Worm (Caenorhabditis elegans) whole organism, L1 larva: ENCODE results near the gene nhr-209.
A peak's percentile ranks its signal among the peaks of the same experiment; 100 is the strongest.

ENCODE experiments used
- C16A3.4 ChIP-seq: fragments of 150-350 bp; optimal IDR thresholded peaks from 2 replicates; lab custom pipeline; 2014; ENCODE audit warnings: missing biosample characterization, missing genetic modification characterization
- C34B4.2 ChIP-seq: sonication (generic microtip); optimal IDR thresholded peaks from 2 replicates; lab custom pipeline; 2017; ENCODE audit warnings: mild to moderate bottlenecking, missing genetic modification characterization, missing compliant biosample characterization
- aly-2 ChIP-seq: fragments of 150-350 bp; optimal IDR thresholded peaks from 2 replicates; lab custom pipeline; 2014; ENCODE audit warnings: missing biosample characterization, missing genetic modification characterization
- ceh-63 ChIP-seq: fragments of 200-800 bp; sonication (Bioruptor generic); optimal IDR thresholded peaks from 2 replicates; lab custom pipeline; 2018; ENCODE audit warnings: mild to moderate bottlenecking, missing genetic modification characterization, missing compliant biosample characterization
- ceh-82 ChIP-seq, 3 experiments: fragments of 150-350 bp in 1 of 3; sonication (generic microtip) in 2 of 3; optimal IDR thresholded peaks; 2 replicates each; lab custom pipeline; 2014 to 2017; ENCODE audit warnings: missing biosample characterization in 3 of 3, missing genetic modification characterization in 3 of 3
- ces-1 ChIP-seq: fragments of 150-350 bp; optimal IDR thresholded peaks from 2 replicates; lab custom pipeline; 2014; ENCODE audit warnings: missing biosample characterization, missing genetic modification reagents, missing genetic modification characterization
- dsc-1 ChIP-seq: sonication (generic microtip); optimal IDR thresholded peaks from 2 replicates; lab custom pipeline; 2016; ENCODE audit warnings: mild to moderate bottlenecking, missing genetic modification characterization, missing compliant biosample characterization
- efl-1 ChIP-seq, 4 experiments: fragments of 150-350 bp; optimal IDR thresholded peaks in 3 of 4; peaks in 1 of 4; 1 replicate in 1 of 4; 2 replicates in 3 of 4; lab custom pipeline; 2014; ENCODE audit warnings: missing biosample characterization in 2 of 4, missing genetic modification characterization in 2 of 4, missing genetic modification reagents in 2 of 4
- efl-3 ChIP-seq: fragments of 200-800 bp; sonication (Bioruptor generic); optimal IDR thresholded peaks from 2 replicates; lab custom pipeline; 2018; ENCODE audit warnings: mild to moderate bottlenecking, missing genetic modification characterization, missing compliant biosample characterization
- elt-3 ChIP-seq, 6 experiments: fragments of 150-350 bp in 1 of 6; sonication (generic microtip); optimal IDR thresholded peaks; 2 replicates each; lab custom pipeline; 2017 to 2018; ENCODE audit warnings: missing biosample characterization in 6 of 6, missing genetic modification characterization in 6 of 6, inconsistent platforms in 1 of 6
- ets-5 ChIP-seq: fragments of 200-800 bp; sonication (Bioruptor generic); IDR thresholded peaks from 2 replicates; pipeline ENCODE4 v1.3.6; 2022; ENCODE audit warnings: missing genetic modification characterization, missing compliant biosample characterization
- fos-1 ChIP-seq: fragments of 150-350 bp; optimal IDR thresholded peaks from 2 replicates; lab custom pipeline; 2014; ENCODE audit warnings: missing biosample characterization, missing genetic modification characterization
- grh-1 ChIP-seq: fragments of 200-800 bp; sonication (Bioruptor generic); IDR thresholded peaks from 2 replicates; pipeline ENCODE4 v1.3.6; 2022; ENCODE audit warnings: missing genetic modification reagents, missing genetic modification characterization, missing compliant biosample characterization
- hlh-4 ChIP-seq: sonication (generic microtip); optimal IDR thresholded peaks from 2 replicates; lab custom pipeline; 2016; ENCODE audit warnings: mild to moderate bottlenecking, missing genetic modification characterization, missing compliant biosample characterization
- irx-1 ChIP-seq: sonication (generic microtip); optimal IDR thresholded peaks from 2 replicates; lab custom pipeline; 2016; ENCODE audit warnings: missing genetic modification characterization, missing compliant biosample characterization
- lin-14 ChIP-seq: fragments of 200-800 bp; sonication (Bioruptor generic); optimal IDR thresholded peaks from 2 replicates; lab custom pipeline; 2018; ENCODE audit warnings: mild to moderate bottlenecking, missing genetic modification characterization, moderate library complexity, missing compliant biosample characterization
- lir-3 ChIP-seq: sonication (generic microtip); optimal IDR thresholded peaks from 2 replicates; lab custom pipeline; 2016; ENCODE audit warnings: mild to moderate bottlenecking, missing genetic modification characterization, moderate library complexity, missing compliant biosample characterization; ENCODE audit not compliant: poor library complexity
- lsy-2 ChIP-seq, 2 experiments: fragments of 150-350 bp; optimal IDR thresholded peaks; 2 replicates each; lab custom pipeline; 2014; ENCODE audit warnings: missing biosample characterization in 2 of 2, missing genetic modification characterization in 2 of 2
- mdl-1 ChIP-seq, 2 experiments: fragments of 150-350 bp; optimal IDR thresholded peaks; 2 replicates each; lab custom pipeline; 2014 to 2017; ENCODE audit warnings: missing biosample characterization in 2 of 2, missing genetic modification characterization in 2 of 2, inconsistent platforms in 1 of 2
- mef-2 ChIP-seq: fragments of 150-350 bp; optimal IDR thresholded peaks from 2 replicates; lab custom pipeline; 2014; ENCODE audit warnings: missing biosample characterization, missing genetic modification characterization
- nhr-11 ChIP-seq: fragments of 150-350 bp; optimal IDR thresholded peaks from 2 replicates; lab custom pipeline; 2014; ENCODE audit warnings: missing biosample characterization, missing genetic modification characterization
- nhr-19 ChIP-seq: fragments of 200-800 bp; sonication (Bioruptor generic); conservative IDR thresholded peaks from 2 replicates; pipeline ENCODE4 v1.3.6; 2022; ENCODE audit warnings: missing genetic modification characterization, missing compliant biosample characterization
- nhr-20 ChIP-seq: sonication (generic microtip); optimal IDR thresholded peaks from 2 replicates; lab custom pipeline; 2016; ENCODE audit warnings: mild to moderate bottlenecking, missing genetic modification characterization, missing compliant biosample characterization
- nhr-237 ChIP-seq: fragments of 150-350 bp; optimal IDR thresholded peaks from 2 replicates; lab custom pipeline; 2014; ENCODE audit warnings: missing biosample characterization, missing genetic modification characterization
- nhr-28 ChIP-seq: fragments of 150-350 bp; optimal IDR thresholded peaks from 2 replicates; lab custom pipeline; 2014; ENCODE audit warnings: missing biosample characterization, missing genetic modification characterization
- nhr-47 ChIP-seq: sonication (generic microtip); optimal IDR thresholded peaks from 2 replicates; lab custom pipeline; 2016; ENCODE audit warnings: mild to moderate bottlenecking, missing genetic modification characterization, moderate library complexity, missing compliant biosample characterization
- nhr-85 ChIP-seq: sonication (generic microtip); peaks from one replicate; lab custom pipeline; 2016; ENCODE audit warnings: missing genetic modification characterization, inconsistent platforms, missing compliant biosample characterization
- pax-3 ChIP-seq: fragments of 200-800 bp; sonication (Bioruptor generic); optimal IDR thresholded peaks from 2 replicates; lab custom pipeline; 2018; ENCODE audit warnings: mild to moderate bottlenecking, missing genetic modification characterization, moderate library complexity, missing compliant biosample characterization
- rnt-1 ChIP-seq: sonication (generic microtip); optimal IDR thresholded peaks from 2 replicates; lab custom pipeline; 2016; ENCODE audit warnings: mild to moderate bottlenecking, missing genetic modification characterization, moderate library complexity, missing compliant biosample characterization
- skn-1 ChIP-seq: fragments of 150-350 bp; optimal IDR thresholded peaks from 2 replicates; lab custom pipeline; 2014; ENCODE audit warnings: missing biosample characterization, missing genetic modification characterization
- snu-23 ChIP-seq: sonication (generic microtip); optimal IDR thresholded peaks from 2 replicates; lab custom pipeline; 2016; ENCODE audit warnings: missing genetic modification characterization, missing compliant biosample characterization
- sptf-1 ChIP-seq: fragments of 150-350 bp; optimal IDR thresholded peaks from 2 replicates; lab custom pipeline; 2014; ENCODE audit warnings: missing biosample characterization, missing genetic modification characterization
- sup-37 ChIP-seq: fragments of 200-800 bp; sonication (Bioruptor generic); optimal IDR thresholded peaks from 2 replicates; lab custom pipeline; 2018; ENCODE audit warnings: mild to moderate bottlenecking, missing genetic modification characterization, missing compliant biosample characterization
- tbx-2 ChIP-seq: sonication (generic microtip); optimal IDR thresholded peaks from 2 replicates; lab custom pipeline; 2016; ENCODE audit warnings: missing genetic modification characterization, missing compliant biosample characterization
- unc-130 ChIP-seq: fragments of 150-350 bp; optimal IDR thresholded peaks from 2 replicates; lab custom pipeline; 2017; ENCODE audit warnings: missing biosample characterization, missing genetic modification characterization, inconsistent platforms
- unc-62 ChIP-seq: fragments of 150-350 bp; optimal IDR thresholded peaks from 2 replicates; lab custom pipeline; 2014; ENCODE audit warnings: missing biosample characterization, missing genetic modification reagents, missing genetic modification characterization
- unc-86 ChIP-seq: sonication (generic microtip); optimal IDR thresholded peaks from 2 replicates; lab custom pipeline; 2016; ENCODE audit warnings: missing genetic modification characterization, missing compliant biosample characterization
- vab-15 ChIP-seq: sonication (generic microtip); optimal IDR thresholded peaks from 2 replicates; lab custom pipeline; 2017; ENCODE audit warnings: missing genotype, mild to moderate bottlenecking, missing genetic modification characterization, missing compliant biosample characterization
- zag-1 ChIP-seq: fragments of 150-350 bp; optimal IDR thresholded peaks from 2 replicates; lab custom pipeline; 2014; ENCODE audit warnings: missing biosample characterization, missing genetic modification characterization
- zip-4 ChIP-seq: fragments of 200-800 bp; sonication (Bioruptor generic); optimal IDR thresholded peaks from 2 replicates; lab custom pipeline; 2018; ENCODE audit warnings: mild to moderate bottlenecking, missing genetic modification characterization, moderate library complexity, missing compliant biosample characterization
- ztf-11 ChIP-seq, 2 experiments: sonication (generic microtip); optimal IDR thresholded peaks; 2 replicates each; lab custom pipeline; 2016 to 2017; ENCODE audit warnings: missing genetic modification characterization in 2 of 2, missing biosample characterization in 1 of 2, missing compliant biosample characterization in 1 of 2
- ztf-4 ChIP-seq: fragments of 150-350 bp; optimal IDR thresholded peaks from 2 replicates; lab custom pipeline; 2014; ENCODE audit warnings: missing biosample characterization, missing genetic modification characterization

Gene nhr-209

DNA sequence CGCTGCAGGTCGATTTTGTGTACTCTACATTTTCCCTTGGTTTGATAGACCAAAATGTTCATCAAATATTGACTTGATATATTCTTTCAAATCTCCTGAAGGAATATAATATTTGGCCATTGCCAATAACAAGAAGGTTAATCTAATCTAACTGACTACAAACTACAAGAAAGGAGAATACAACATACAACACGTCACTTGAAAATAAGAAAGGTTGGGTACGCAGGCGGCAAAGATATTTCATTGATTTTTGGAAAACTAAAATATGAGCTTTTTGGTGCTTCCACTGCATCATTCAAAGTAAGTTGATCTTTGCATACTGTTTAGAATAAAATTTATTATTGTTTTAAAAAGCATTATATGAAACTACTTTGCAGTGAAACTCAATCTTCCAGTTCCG lies at the start of gene nhr-209:
Gene nhr-209, plus strand, starts transcription at position 27 of the 400 bp plus-strand sequence.
- TF ChIP-seq vab-15 (tag; lab: Kevin White, UChicago), result no peak
- peak in 1 of 6 experiments; percentile 26 for TF ChIP-seq elt-3 (tag; optimal IDR thresholded peaks at IDR 0.05; lab: Kevin White, UChicago)
- peak; percentile 25 for TF ChIP-seq nhr-20
- peak; percentile 0 for TF ChIP-seq nhr-85
- TF ChIP-seq efl-1 (optimal IDR thresholded peaks at IDR 0.05; lab: Kevin White, UChicago), result no peak
- TF ChIP-seq efl-1 (GFP tag; optimal IDR thresholded peaks at IDR 0.05 in 1 of 2; lab: Kevin White, UChicago), result peak in 1 of 2 experiments; percentile 86

DNA sequence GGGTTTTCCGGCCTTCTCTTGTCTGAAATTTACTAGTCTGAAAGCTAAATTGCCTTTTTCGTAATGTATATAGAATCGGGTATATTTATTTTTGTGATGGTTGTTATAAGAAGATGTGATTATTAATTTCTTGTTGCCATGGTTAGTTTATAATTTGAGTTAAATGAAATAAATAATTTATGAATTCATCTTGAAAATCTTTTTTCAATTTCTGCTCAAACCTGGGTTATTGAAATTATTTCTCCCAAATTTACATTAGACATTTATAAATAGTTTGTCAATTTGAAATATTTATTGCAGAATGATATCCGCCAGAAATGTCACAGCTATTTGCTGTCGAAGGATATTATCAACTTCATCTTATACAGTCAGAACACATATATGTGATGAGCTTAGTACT lies 49.5 kb upstream of the nhr-209 start, which contains the start of gene dars-2:
Gene dars-2, plus strand, starts transcription at position 301 of the 400 bp plus-strand sequence.
- no peak for TF ChIP-seq nhr-85
- no peak for TF ChIP-seq ztf-11 (tag; optimal IDR thresholded peaks at IDR 0.05; lab: Kevin White, UChicago)
- no peak for TF ChIP-seq pax-3
- no peak for TF ChIP-seq ceh-82 (tag; optimal IDR thresholded peaks at IDR 0.05; lab: Kevin White, UChicago)
- no peak for TF ChIP-seq mdl-1 (tag; optimal IDR thresholded peaks at IDR 0.05; lab: Kevin White, UChicago)
- TF ChIP-seq unc-62 (GFP tag; lab: Kevin White, UChicago), result no peak
- TF ChIP-seq sptf-1 (tag; lab: Kevin White, UChicago), result no peak
- no peak for TF ChIP-seq mef-2 (tag; lab: Kevin White, UChicago)
- no peak for TF ChIP-seq ceh-63 (GFP tag; lab: Kevin White, UChicago)
- no peak for TF ChIP-seq nhr-28 (tag; lab: Kevin White, UChicago)
- no peak for TF ChIP-seq grh-1
- no peak for TF ChIP-seq nhr-237
- TF ChIP-seq, all 84 proteins: peak for 0

DNA sequence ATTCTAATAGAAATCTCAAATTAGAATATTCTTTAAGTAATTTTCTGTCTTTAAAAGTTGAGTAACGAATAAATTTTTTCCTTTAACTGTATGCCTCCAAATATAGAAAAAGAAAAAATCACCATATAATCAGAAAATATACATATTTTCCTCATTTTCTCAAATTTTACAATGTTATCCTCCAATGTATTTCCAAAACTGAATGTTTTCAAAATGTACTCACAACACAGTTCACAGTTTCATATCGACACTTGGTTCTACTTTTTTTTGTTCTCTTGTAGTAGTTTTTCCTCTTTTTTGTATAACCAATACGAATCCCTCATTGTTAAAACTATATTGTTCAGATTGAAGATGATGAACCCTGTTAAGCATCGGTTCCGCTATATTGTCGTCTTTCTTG lies 44.4 kb upstream of the nhr-209 start, which contains the start of gene F10C2.7:
Gene F10C2.7, plus strand, starts transcription at position 301 of the 400 bp plus-strand sequence.
- TF ChIP-seq nhr-47 (no peak), unc-62 (GFP tag; lab: Kevin White, UChicago) (no peak), efl-3 (GFP tag; lab: Kevin White, UChicago) (no peak), lir-3 (tag; lab: Kevin White, UChicago) (no peak), unc-130 (tag; lab: Kevin White, UChicago) (no peak), sptf-1 (tag; lab: Kevin White, UChicago) (no peak), lsy-2 (tag; optimal IDR thresholded peaks at IDR 0.05; lab: Kevin White, UChicago) (no peak), aly-2 (tag; lab: Kevin White, UChicago) (no peak), zag-1 (tag; lab: Kevin White, UChicago) (no peak), snu-23 (GFP tag; lab: Kevin White, UChicago) (no peak), dsc-1 (tag; lab: Kevin White, UChicago) (no peak), unc-86 (no peak), skn-1 (tag; lab: Kevin White, UChicago) (no peak), C34B4.2 (tag; lab: Kevin White, UChicago) (no peak), nhr-85 (no peak), ces-1 (GFP tag; lab: Kevin White, UChicago) (no peak), irx-1 (tag; lab: Kevin White, UChicago) (no peak), ztf-4 (tag; lab: Kevin White, UChicago) (no peak), grh-1 (no peak), nhr-28 (tag; lab: Kevin White, UChicago) (no peak)

DNA sequence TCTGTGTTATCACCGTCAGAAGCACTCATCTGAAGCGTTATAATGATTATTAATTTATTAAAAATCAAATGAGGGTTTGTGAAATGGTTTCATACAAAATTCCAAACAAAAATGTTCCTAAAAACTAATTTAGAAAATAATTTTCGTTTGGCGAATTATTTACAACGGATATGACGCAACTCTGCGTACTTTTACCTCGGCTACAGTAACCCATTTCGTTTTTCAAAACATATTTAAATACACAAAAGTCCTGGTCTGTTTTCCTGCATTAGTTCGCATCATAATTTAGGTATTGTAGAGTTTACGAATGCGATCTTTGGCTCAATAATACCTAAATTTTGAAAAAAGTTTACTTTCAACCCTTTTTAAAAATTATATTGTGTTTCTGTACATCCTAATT lies 38.2 kb upstream of the nhr-209 start, which contains the start of gene R07B7.2:
Gene R07B7.2, minus strand, starts transcription at position 35 of the 400 bp plus-strand sequence.
- TF ChIP-seq zip-4, result no peak
- no peak for TF ChIP-seq nhr-11
- TF ChIP-seq ztf-4 (tag; lab: Kevin White, UChicago), result no peak
- TF ChIP-seq fos-1 (tag; lab: Kevin White, UChicago), result no peak
- TF ChIP-seq lin-14 (GFP tag; lab: Kevin White, UChicago), result no peak
- TF ChIP-seq efl-3 (GFP tag; lab: Kevin White, UChicago), result no peak
- TF ChIP-seq tbx-2 (tag; lab: Kevin White, UChicago), result no peak
- TF ChIP-seq ets-5, result no peak
- TF ChIP-seq C16A3.4 (tag; lab: Kevin White, UChicago), result no peak
- TF ChIP-seq sup-37 (GFP tag; lab: Kevin White, UChicago), result no peak
- TF ChIP-seq hlh-4 (tag; lab: Kevin White, UChicago), result no peak
- TF ChIP-seq rnt-1, result no peak
- no peak for TF ChIP-seq lir-3 (tag; lab: Kevin White, UChicago)
- TF ChIP-seq nhr-19 (GFP tag; lab: Robert Waterston, UW), result no peak
